Worm (Caenorhabditis elegans): ENCODE data around the gene asp-9.

DNA sequence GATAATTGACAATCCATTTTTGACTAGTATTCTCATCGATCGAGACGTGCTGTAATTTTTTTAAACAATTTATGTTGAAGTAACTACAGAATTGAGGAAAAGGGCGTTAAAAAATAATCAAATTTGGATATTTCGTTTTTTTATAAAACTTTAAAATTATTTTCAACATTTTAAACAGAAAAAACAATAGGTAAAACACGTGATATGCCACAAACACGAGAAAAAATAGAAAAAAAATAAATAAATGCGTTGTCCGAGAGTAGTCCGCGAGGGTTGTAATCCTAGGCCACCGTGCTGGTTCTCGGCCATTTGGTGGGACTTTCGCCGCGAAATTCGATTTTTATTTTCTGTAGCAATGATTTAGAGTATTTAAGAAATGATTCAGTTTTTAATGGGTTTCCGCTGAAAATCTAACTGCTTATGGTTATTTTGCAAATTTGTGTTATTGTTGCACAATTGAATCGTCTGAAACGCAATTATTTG lies 20.6 kb downstream of the asp-9 start, which contains the start of gene C49A9.10:
- peak; percentile 45 for TF ChIP-seq ces-1 (GFP tag; optimal IDR thresholded peaks at IDR 0.05)
- no peak for TF ChIP-seq unc-62 (GFP tag; optimal IDR thresholded peaks at IDR 0.05)
- no peak for TF ChIP-seq sem-2 (GFP tag; optimal IDR thresholded peaks at IDR 0.05)
- no peak for TF ChIP-seq blmp-1 (tag; optimal IDR thresholded peaks at IDR 0.05)
- TF ChIP-seq mls-2 (tag; optimal IDR thresholded peaks at IDR 0.05) = no peak
- TF ChIP-seq pha-4 (tag; optimal IDR thresholded peaks at IDR 0.05) = peak; percentile 51
- peak; percentile 65 for TF ChIP-seq sptf-1 (tag; optimal IDR thresholded peaks at IDR 0.05)
- TF ChIP-seq nhr-28 (tag; optimal IDR thresholded peaks at IDR 0.05) = no peak
- TF ChIP-seq mep-1 (tag; optimal IDR thresholded peaks at IDR 0.05) = peak; percentile 54
- no peak for TF ChIP-seq snpc-4 (tag; optimal IDR thresholded peaks at IDR 0.05)
- peak; percentile 28 for TF ChIP-seq mab-5 (tag; optimal IDR thresholded peaks at IDR 0.05)
- TF ChIP-seq elt-1 (tag; optimal IDR thresholded peaks at IDR 0.05; ENCODE audit: borderline replicate concordance, insufficient read depth) = no peak
- peak; percentile 35 for TF ChIP-seq lin-13 (tag; optimal IDR thresholded peaks at IDR 0.05)
- no peak for TF ChIP-seq drap-1 (GFP tag; optimal IDR thresholded peaks at IDR 0.05)

All from whole organism, mixed stage, embryonic.